Worm (Caenorhabditis elegans) whole organism, L3 larva: ENCODE results near the gene F22F4.4.

Experiments
- ceh-9 ChIP-seq: sonication (generic microtip); optimal IDR thresholded peaks from 2 replicates; lab custom pipeline; 2018; ENCODE audit warnings: missing biosample characterization, missing genetic modification characterization
- daf-12 ChIP-seq: fragments of 150-350 bp; optimal IDR thresholded peaks from 2 replicates; lab custom pipeline; 2014; ENCODE audit warnings: missing biosample characterization, missing genetic modification reagents, missing genetic modification characterization
- egl-27 ChIP-seq: sonication (generic microtip); optimal IDR thresholded peaks from 4 replicates; lab custom pipeline; 2017; ENCODE audit warnings: missing biosample characterization, missing genetic modification reagents, missing genetic modification characterization
- elt-1 ChIP-seq: fragments of 150-350 bp; optimal IDR thresholded peaks from 2 replicates; lab custom pipeline; 2014; ENCODE audit warnings: missing biosample characterization, missing genetic modification characterization
- elt-2 ChIP-seq: sonication (generic microtip); optimal IDR thresholded peaks from 2 replicates; lab custom pipeline; 2016; ENCODE audit warnings: missing genetic modification reagents, mild to moderate bottlenecking, missing genetic modification characterization, missing compliant biosample characterization
- elt-3 ChIP-seq, 3 experiments: fragments of 150-350 bp in 1 of 3; sonication (generic microtip) in 2 of 3; optimal IDR thresholded peaks; 2 replicates in 2 of 3; 4 replicates in 1 of 3; lab custom pipeline; 2014 to 2017; ENCODE audit warnings: missing biosample characterization in 3 of 3, missing genetic modification characterization in 3 of 3
- eor-1 ChIP-seq, 2 experiments: fragments of 150-350 bp; optimal IDR thresholded peaks; 2 replicates each; lab custom pipeline; 2014 to 2018; ENCODE audit warnings: missing biosample characterization in 2 of 2, missing genetic modification characterization in 2 of 2
- fkh-10 ChIP-seq: sonication (generic microtip); optimal IDR thresholded peaks from 2 replicates; lab custom pipeline; 2017; ENCODE audit warnings: missing biosample characterization, missing genetic modification reagents, missing genetic modification characterization
- fos-1 ChIP-seq: fragments of 150-350 bp; optimal IDR thresholded peaks from 2 replicates; lab custom pipeline; 2014; ENCODE audit warnings: missing biosample characterization, missing genetic modification characterization
- hmg-11 ChIP-seq: sonication (generic microtip); optimal IDR thresholded peaks from 2 replicates; lab custom pipeline; 2016; ENCODE audit warnings: missing genetic modification characterization, missing compliant biosample characterization
- jun-1 ChIP-seq: fragments of 150-350 bp; optimal IDR thresholded peaks from 2 replicates; lab custom pipeline; 2014; ENCODE audit warnings: missing biosample characterization, missing genetic modification reagents, missing genetic modification characterization
- lin-15B ChIP-seq: fragments of 150-350 bp; optimal IDR thresholded peaks from 2 replicates; lab custom pipeline; 2014; ENCODE audit warnings: missing biosample characterization, missing genetic modification characterization
- lin-39 ChIP-seq: fragments of 150-350 bp; optimal IDR thresholded peaks from 2 replicates; lab custom pipeline; 2018; ENCODE audit warnings: missing biosample characterization, missing genetic modification reagents, missing genetic modification characterization
- lsy-12 ChIP-seq: sonication (generic microtip); optimal IDR thresholded peaks from 2 replicates; lab custom pipeline; 2016; ENCODE audit warnings: mild to moderate bottlenecking, missing genetic modification characterization, missing compliant biosample characterization
- mml-1 ChIP-seq: fragments of 150-350 bp; sonication (generic microtip); optimal IDR thresholded peaks from 3 replicates; lab custom pipeline; 2014; ENCODE audit warnings: missing biosample characterization, missing genetic modification characterization
- nfya-1 ChIP-seq: sonication (generic microtip); optimal IDR thresholded peaks from 2 replicates; lab custom pipeline; 2017; ENCODE audit warnings: missing genetic modification characterization, mild to moderate bottlenecking, missing compliant biosample characterization, antibody characterized with exemption, moderate library complexity; ENCODE audit not compliant: insufficient read depth
- nhr-11 ChIP-seq: fragments of 150-350 bp; optimal IDR thresholded peaks from 2 replicates; lab custom pipeline; 2014; ENCODE audit warnings: missing biosample characterization, missing genetic modification characterization
- nhr-23 ChIP-seq: fragments of 150-350 bp; optimal IDR thresholded peaks from 2 replicates; lab custom pipeline; 2014; ENCODE audit warnings: missing biosample characterization, missing genetic modification reagents, missing genetic modification characterization
- nhr-237 ChIP-seq: fragments of 150-350 bp; optimal IDR thresholded peaks from 2 replicates; lab custom pipeline; 2014; ENCODE audit warnings: missing biosample characterization, missing genetic modification characterization
- nhr-25 ChIP-seq: sonication (generic microtip); optimal IDR thresholded peaks from 2 replicates; lab custom pipeline; 2017; ENCODE audit warnings: missing biosample characterization, missing genetic modification characterization
- nhr-28 ChIP-seq: fragments of 150-350 bp; optimal IDR thresholded peaks from 2 replicates; lab custom pipeline; 2014; ENCODE audit warnings: missing biosample characterization, missing genetic modification characterization
- nhr-43 ChIP-seq: sonication (generic microtip); optimal IDR thresholded peaks from 2 replicates; lab custom pipeline; 2016; ENCODE audit warnings: mild to moderate bottlenecking, missing genetic modification characterization, missing compliant biosample characterization; ENCODE audit not compliant: poor library complexity, severe bottlenecking
- nhr-76 ChIP-seq: fragments of 150-350 bp; sonication (generic microtip); optimal IDR thresholded peaks from 5 replicates; lab custom pipeline; 2014; ENCODE audit warnings: missing biosample characterization, missing genetic modification characterization
- pha-4 ChIP-seq: fragments of 150-350 bp; optimal IDR thresholded peaks from 2 replicates; lab custom pipeline; 2014; ENCODE audit warnings: missing biosample characterization, missing genetic modification reagents, missing genetic modification characterization
- pqm-1 ChIP-seq: fragments of 150-350 bp; optimal IDR thresholded peaks from 2 replicates; lab custom pipeline; 2017; ENCODE audit warnings: missing biosample characterization, missing genetic modification characterization, inconsistent platforms
- sea-2 ChIP-seq: fragments of 150-350 bp; sonication (generic microtip); optimal IDR thresholded peaks from 4 replicates; lab custom pipeline; 2014; ENCODE audit warnings: missing biosample characterization, missing genetic modification reagents, missing genetic modification characterization
- snpc-4 ChIP-seq: fragments of 150-350 bp; optimal IDR thresholded peaks from 2 replicates; lab custom pipeline; 2014; ENCODE audit warnings: missing biosample characterization, missing genetic modification characterization
- tbx-2 ChIP-seq: sonication (generic microtip); optimal IDR thresholded peaks from 2 replicates; lab custom pipeline; 2016; ENCODE audit warnings: mild to moderate bottlenecking, missing genetic modification characterization, missing compliant biosample characterization
- unc-39 ChIP-seq: sonication (generic microtip); optimal IDR thresholded peaks from 4 replicates; lab custom pipeline; 2017; ENCODE audit warnings: missing biosample characterization, missing genetic modification characterization
- unc-62 ChIP-seq: fragments of 150-350 bp; sonication (generic microtip); optimal IDR thresholded peaks from 4 replicates; lab custom pipeline; 2014; ENCODE audit warnings: missing biosample characterization, missing genetic modification reagents, missing genetic modification characterization
- ztf-11 ChIP-seq: fragments of 150-350 bp; optimal IDR thresholded peaks from 2 replicates; lab custom pipeline; 2014; ENCODE audit warnings: missing biosample characterization, missing genetic modification characterization
- ztf-4 ChIP-seq: fragments of 150-350 bp; optimal IDR thresholded peaks from 2 replicates; lab custom pipeline; 2014; ENCODE audit warnings: missing biosample characterization, missing genetic modification characterization

Gene F22F4.4

DNA sequence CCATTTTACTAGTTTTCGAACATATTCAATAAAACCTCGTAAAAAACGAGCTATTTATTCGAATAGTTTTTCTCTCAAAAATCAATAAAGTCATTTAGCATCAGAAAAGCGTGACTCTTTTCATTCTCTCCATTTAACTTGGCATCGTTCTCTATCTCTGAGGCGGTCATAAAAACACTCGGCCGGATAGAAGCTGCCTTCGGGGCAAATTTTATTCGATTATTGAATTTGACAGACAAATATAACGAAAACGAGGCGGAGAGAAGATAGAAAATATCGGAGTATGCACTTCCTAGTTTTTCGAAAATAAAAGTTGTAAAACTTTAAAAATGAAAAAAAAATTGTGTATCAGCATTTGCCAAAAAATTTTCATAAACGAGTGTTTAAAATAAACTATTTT lies 26.1 kb downstream of the F22F4.4 start:
- no peak for TF ChIP-seq jun-1 (tag; lab: Kevin White, UChicago)
- TF ChIP-seq ceh-9 (tag; lab: Kevin White, UChicago): no peak
- TF ChIP-seq fkh-10 (GFP tag; lab: Kevin White, UChicago): no peak
- TF ChIP-seq mml-1 (tag; lab: Kevin White, UChicago): no peak
- no peak for TF ChIP-seq unc-62
- TF ChIP-seq elt-3 (tag; optimal IDR thresholded peaks at IDR 0.05; lab: Kevin White, UChicago): no peak
- TF ChIP-seq egl-27: no peak
- TF ChIP-seq nhr-25: no peak
- TF ChIP-seq nhr-43 (tag; lab: Kevin White, UChicago): no peak

DNA sequence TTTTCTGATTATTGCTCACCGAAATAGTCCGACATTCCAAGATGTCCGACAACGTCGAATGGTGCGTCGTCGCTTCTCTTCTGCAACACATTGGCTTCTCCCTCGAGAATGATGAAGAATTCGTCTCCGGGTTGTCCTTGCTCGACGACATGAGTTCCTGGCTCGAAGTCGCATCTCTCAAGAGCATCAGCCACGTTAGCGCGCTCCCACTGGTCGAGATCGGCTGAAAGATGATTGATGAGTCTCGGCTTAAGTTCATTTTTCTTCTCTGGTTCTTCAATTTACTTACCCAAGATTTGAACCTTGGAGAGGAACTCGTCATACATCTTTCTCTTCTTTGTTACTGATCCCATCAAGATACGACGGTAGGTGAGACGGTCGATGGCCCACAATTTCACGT lies 29.1 kb downstream of the F22F4.4 start:
- TF ChIP-seq nfya-1: peak; percentile 2
- peak; percentile 48 for TF ChIP-seq lin-39
- no peak for TF ChIP-seq nhr-43 (tag; lab: Kevin White, UChicago)
- TF ChIP-seq sea-2 (GFP tag; lab: Kevin White, UChicago): no peak

DNA sequence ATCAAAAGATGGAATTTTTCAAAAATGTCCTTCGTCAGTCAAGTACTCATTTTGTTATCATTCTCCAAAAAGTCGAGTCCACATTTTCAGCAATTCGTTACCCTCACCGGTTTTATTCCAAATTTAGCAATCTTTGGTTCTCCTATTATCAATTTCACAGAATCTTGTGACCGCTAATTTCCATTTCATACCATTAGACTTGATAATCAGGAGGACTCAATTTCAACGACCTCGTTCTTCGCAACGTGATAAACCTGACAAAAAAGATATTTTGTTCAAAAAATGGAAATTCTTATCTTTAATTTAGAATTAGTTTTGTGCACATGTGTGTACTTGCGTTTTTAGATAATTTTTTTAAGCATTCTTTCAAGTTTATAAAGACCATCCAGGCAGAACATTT lies 38.8 kb downstream of the F22F4.4 start:
- TF ChIP-seq elt-2 (tag; lab: Kevin White, UChicago) (peak; percentile 91), eor-1 (tag; optimal IDR thresholded peaks at IDR 0.05; lab: Kevin White, UChicago) (no peak), pha-4 (tag; lab: Kevin White, UChicago) (peak; percentile 22), jun-1 (tag; lab: Kevin White, UChicago) (peak; percentile 43)

DNA sequence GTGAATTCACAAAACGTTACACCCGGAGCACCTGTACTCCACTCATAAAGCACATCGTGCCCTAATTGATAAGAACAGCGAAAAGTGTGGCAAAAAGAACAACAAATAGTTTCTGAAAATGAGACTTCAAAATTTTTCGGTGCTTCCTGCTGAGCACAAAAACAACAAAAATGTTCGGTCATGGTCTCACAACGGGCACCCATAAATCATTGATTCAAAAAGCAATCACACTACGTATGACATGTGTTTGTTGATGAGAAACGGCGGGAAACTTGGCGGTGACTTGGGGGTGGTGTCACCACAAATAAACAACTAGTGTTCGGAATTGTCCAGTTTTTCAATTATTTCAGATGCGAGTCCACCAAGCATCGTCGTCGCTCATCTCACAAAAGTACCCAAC lies 40.5 kb downstream of the F22F4.4 start:
- TF ChIP-seq ceh-9 (tag; lab: Kevin White, UChicago): no peak
- TF ChIP-seq ztf-11 (tag; lab: Kevin White, UChicago): no peak
- no peak for TF ChIP-seq lsy-12 (tag; lab: Kevin White, UChicago)
- TF ChIP-seq lin-15B: no peak
- no peak for TF ChIP-seq unc-62

DNA sequence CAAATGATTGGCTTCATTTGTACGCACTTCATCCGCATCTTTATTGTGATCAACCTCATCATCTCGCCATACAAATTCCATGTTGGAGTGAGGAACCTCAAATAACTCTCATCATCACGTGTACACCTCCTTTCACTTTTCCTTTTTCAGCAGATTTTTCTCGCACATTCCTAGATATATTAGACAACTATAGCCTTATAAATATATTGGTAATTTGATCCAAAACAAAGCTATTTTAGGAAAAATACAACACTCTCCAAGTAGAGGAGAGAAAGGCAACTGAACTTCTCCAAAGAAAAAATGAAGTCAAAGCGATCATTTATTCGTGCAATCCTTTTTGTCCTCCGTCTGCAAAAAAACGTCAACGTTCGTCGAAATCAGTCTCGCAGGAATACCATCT lies 42.5 kb downstream of the F22F4.4 start, which contains the start of gene R07E4.1:
TSS of gene R07E4.1 (plus strand) at position 301 of the 400 bp plus-strand sequence.
- TF ChIP-seq snpc-4 (tag; lab: Kevin White, UChicago) (no peak), lsy-12 (tag; lab: Kevin White, UChicago) (no peak), nhr-23 (no peak), nhr-25 (no peak), pha-4 (tag; lab: Kevin White, UChicago) (no peak), sea-2 (GFP tag; lab: Kevin White, UChicago) (no peak), tbx-2 (no peak), nhr-11 (tag; lab: Kevin White, UChicago) (no peak), nfya-1 (no peak), nhr-237 (no peak), nhr-76 (no peak), elt-2 (tag; lab: Kevin White, UChicago) (no peak), unc-39 (tag; lab: Kevin White, UChicago) (no peak), elt-1 (tag; lab: Kevin White, UChicago) (no peak)

DNA sequence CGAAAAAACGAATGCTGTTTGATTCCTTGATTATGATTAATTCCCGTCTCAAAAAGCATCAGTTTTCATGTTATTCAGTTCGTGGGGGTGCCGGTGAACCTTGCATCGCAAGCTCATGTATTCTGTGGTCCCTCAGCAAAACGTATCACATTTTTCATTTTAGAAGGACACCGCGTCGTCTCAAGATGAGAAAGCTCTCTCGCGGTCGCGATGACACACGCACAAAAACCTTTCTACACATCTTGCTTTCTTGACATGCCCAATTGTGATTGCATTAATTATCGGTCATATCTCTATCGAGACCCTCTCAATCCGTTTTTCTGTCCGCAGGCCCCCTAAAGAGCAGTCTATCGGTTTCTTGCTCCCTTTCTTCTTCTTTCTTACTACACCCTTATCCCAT lies 45.2 kb downstream of the F22F4.4 start:
- TF ChIP-seq nhr-11 (tag; lab: Kevin White, UChicago) (no peak), pha-4 (tag; lab: Kevin White, UChicago) (no peak), pqm-1 (tag; lab: Kevin White, UChicago) (no peak), hmg-11 (no peak), fos-1 (tag; lab: Kevin White, UChicago) (no peak), tbx-2 (no peak), nhr-23 (no peak), ztf-4 (no peak), lin-39 (no peak), nhr-28 (tag; lab: Kevin White, UChicago) (no peak), unc-62 (no peak), sea-2 (GFP tag; lab: Kevin White, UChicago) (no peak), nfya-1 (no peak), lin-15B (no peak), daf-12 (tag; lab: Kevin White, UChicago) (no peak)
